Fruit fly (Drosophila melanogaster): ENCODE data around the gene CG7016.

DNA sequence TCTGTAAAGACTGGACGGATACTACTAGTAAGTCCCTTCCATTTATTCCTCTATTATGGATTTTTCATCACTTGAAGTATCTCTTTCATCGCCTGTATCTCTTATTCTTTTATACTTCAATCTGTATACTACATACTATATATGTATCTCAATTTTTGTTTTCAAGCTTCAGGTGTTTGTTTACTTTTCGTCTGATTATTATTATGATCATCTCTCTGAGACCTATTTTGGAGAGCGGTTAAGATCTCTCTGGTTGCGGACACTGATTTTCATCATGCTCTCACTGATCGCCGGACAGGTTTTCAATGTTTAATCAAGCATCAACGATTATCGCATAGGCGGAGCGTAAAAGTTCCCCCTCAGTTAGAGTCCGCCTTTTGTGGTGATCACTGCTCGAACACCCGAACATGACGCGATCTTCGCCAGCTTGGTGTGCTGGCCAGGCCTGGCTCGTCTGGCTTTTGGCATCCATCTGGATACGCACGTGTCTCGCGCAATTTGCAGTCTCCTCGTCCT lies at the start of gene CG7016:
- TF ChIP-seq CTCF (optimal IDR thresholded peaks at IDR 0.05), result no peak
- TF ChIP-seq CG8478 (optimal IDR thresholded peaks at IDR 0.05), result no peak

Measured in S2 (cell line).